Fruit fly (Drosophila melanogaster) whole organism, pupa: Measurements from ENCODE around the gene Cyp12c1.

Experiments used
- CG10348 ChIP-seq: fragments of 200-800 bp; sonication (Bioruptor generic); IDR thresholded peaks from 2 replicates; pipeline ENCODE4 v1.3.6; 2022; ENCODE audit warnings: missing biosample characterization, missing genetic modification characterization
- CG12605 ChIP-seq: fragments of 200-800 bp; sonication (Bioruptor generic); IDR thresholded peaks from 2 replicates; pipeline ENCODE4 v1.3.6; 2022; ENCODE audit warnings: missing biosample characterization, missing genetic modification characterization
- CG13204 ChIP-seq: fragments of 200-800 bp; sonication (Bioruptor generic); optimal IDR thresholded peaks from 2 replicates; lab custom pipeline; 2018; ENCODE audit warnings: missing biosample characterization, mild to moderate bottlenecking, missing genetic modification characterization, moderate library complexity
- CG14655 ChIP-seq: fragments of 200-800 bp; sonication (Bioruptor generic); optimal IDR thresholded peaks from 3 replicates; lab custom pipeline; 2017; ENCODE audit warnings: mild to moderate bottlenecking, missing biosample characterization, missing genetic modification reagents, missing genetic modification characterization
- CG15710 ChIP-seq: fragments of 200-800 bp; sonication (Bioruptor generic); optimal IDR thresholded peaks from 2 replicates; lab custom pipeline; 2018; ENCODE audit warnings: missing biosample characterization, mild to moderate bottlenecking, missing genetic modification characterization, moderate library complexity
- CG17806 ChIP-seq: fragments of 200-800 bp; sonication (Bioruptor generic); optimal IDR thresholded peaks from 2 replicates; lab custom pipeline; 2018; ENCODE audit warnings: missing biosample characterization, mild to moderate bottlenecking, missing genetic modification characterization, moderate library complexity
- CG32121 ChIP-seq: fragments of 200-800 bp; sonication (Bioruptor generic); IDR thresholded peaks from 2 replicates; pipeline ENCODE4 v1.3.6; 2022; ENCODE audit warnings: missing biosample characterization, missing genetic modification characterization
- CG34367 ChIP-seq: fragments of 200-800 bp; sonication (Bioruptor generic); optimal IDR thresholded peaks from 2 replicates; lab custom pipeline; 2018; ENCODE audit warnings: missing biosample characterization, mild to moderate bottlenecking, missing genetic modification characterization
- CG4496 ChIP-seq: fragments of 200-800 bp; sonication (Bioruptor generic); IDR thresholded peaks from 3 replicates; pipeline ENCODE4 v1.3.6; 2022; ENCODE audit warnings: missing biosample characterization, missing genetic modification characterization
- CG8159 ChIP-seq: fragments of 200-800 bp; sonication (Bioruptor generic); optimal IDR thresholded peaks from 3 replicates; lab custom pipeline; 2018; ENCODE audit warnings: missing biosample characterization, mild to moderate bottlenecking, missing genetic modification characterization, moderate library complexity
- CG8301 ChIP-seq: fragments of 200-800 bp; sonication (Bioruptor generic); optimal IDR thresholded peaks from 2 replicates; lab custom pipeline; 2018; ENCODE audit warnings: missing biosample characterization, mild to moderate bottlenecking, missing genetic modification characterization
- CG9948 ChIP-seq: fragments of 200-800 bp; sonication (Bioruptor generic); optimal IDR thresholded peaks from 2 replicates; lab custom pipeline; 2018; ENCODE audit warnings: missing biosample characterization, mild to moderate bottlenecking, missing genetic modification characterization, moderate library complexity
- D1 ChIP-seq: fragments of 200-800 bp; sonication (Bioruptor generic); optimal IDR thresholded peaks from 2 replicates; lab custom pipeline; 2018; ENCODE audit warnings: missing biosample characterization, mild to moderate bottlenecking, missing genetic modification characterization, moderate library complexity
- EcR ChIP-seq: fragments of 200-800 bp; sonication (Bioruptor generic); optimal IDR thresholded peaks from 3 replicates; lab custom pipeline; 2019; ENCODE audit warnings: missing biosample characterization, missing genetic modification characterization, mild to moderate bottlenecking, moderate library complexity, missing genetic modification reagents
- Ets98B ChIP-seq: fragments of 200-800 bp; sonication (Bioruptor generic); IDR thresholded peaks from 2 replicates; pipeline ENCODE4 v1.3.6; 2022; ENCODE audit warnings: missing biosample characterization, missing genetic modification characterization
- Pif1A ChIP-seq: fragments of 200-800 bp; sonication (Bioruptor generic); optimal IDR thresholded peaks from 3 replicates; lab custom pipeline; 2016; ENCODE audit warnings: missing biosample characterization, missing genetic modification characterization
- Pif1B ChIP-seq: fragments of 200-800 bp; sonication (Bioruptor generic); optimal IDR thresholded peaks from 3 replicates; lab custom pipeline; 2016; ENCODE audit warnings: missing biosample characterization, missing genetic modification characterization
- Snoo ChIP-seq: fragments of 200-800 bp; sonication (Bioruptor generic); optimal IDR thresholded peaks from 3 replicates; lab custom pipeline; 2017; ENCODE audit warnings: missing biosample characterization, mild to moderate bottlenecking, missing genetic modification characterization, inconsistent platforms
- fd96Ca ChIP-seq: fragments of 200-800 bp; sonication (Bioruptor generic); IDR thresholded peaks from 3 replicates; pipeline ENCODE4 v1.3.6; 2022; ENCODE audit warnings: missing biosample characterization, missing genetic modification characterization
- gl ChIP-seq: fragments of 200-800 bp; sonication (Bioruptor generic); optimal IDR thresholded peaks from 2 replicates; lab custom pipeline; 2018; ENCODE audit warnings: missing biosample characterization, mild to moderate bottlenecking, missing genetic modification characterization
- rn ChIP-seq: fragments of 200-800 bp; sonication (Bioruptor generic); IDR thresholded peaks from 2 replicates; pipeline ENCODE4 v1.3.6; 2022; ENCODE audit warnings: missing biosample characterization, missing genetic modification characterization

Cyp12c1 gene

DNA sequence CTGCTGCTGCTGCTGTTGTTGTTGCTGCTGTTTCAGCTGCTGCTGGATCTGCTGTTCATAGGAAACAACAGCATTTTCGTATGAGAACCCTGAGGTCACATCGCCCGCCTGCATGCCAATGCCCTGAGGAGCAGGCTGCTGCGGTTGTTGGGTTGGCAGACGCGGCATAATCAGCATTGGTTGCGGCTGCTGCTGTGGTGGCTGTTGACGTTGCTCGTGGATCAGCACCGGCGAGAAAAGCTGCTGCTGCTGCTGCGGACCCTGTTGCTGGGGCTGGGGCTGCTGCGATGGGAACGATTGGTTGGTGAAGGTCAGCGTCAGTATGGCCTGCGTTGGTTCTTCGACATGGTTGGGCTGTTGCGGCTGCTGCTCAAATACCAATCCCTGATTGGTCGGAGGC lies 16.2 kb downstream of the Cyp12c1 start:
- TF ChIP-seq Pif1A (GFP tag; lab: Kevin White, UChicago): no peak
- TF ChIP-seq CG8159 (tag; lab: Kevin White, UChicago): no peak
- TF ChIP-seq Ets98B (GFP tag; lab: Robert Waterston, UW): no peak

dm6 chr3L:18667115-18667514 lies 19.0 kb downstream of the Cyp12c1 start, which contains the start of gene CG42495:
Gene CG42495 (plus strand): TSS chr3L:18667361.
- TF ChIP-seq CG12605 (GFP tag; lab: Robert Waterston, UW) (no peak), D1 (tag; lab: Kevin White, UChicago) (peak; percentile 47), rn (GFP tag; lab: Robert Waterston, UW) (no peak)

DNA sequence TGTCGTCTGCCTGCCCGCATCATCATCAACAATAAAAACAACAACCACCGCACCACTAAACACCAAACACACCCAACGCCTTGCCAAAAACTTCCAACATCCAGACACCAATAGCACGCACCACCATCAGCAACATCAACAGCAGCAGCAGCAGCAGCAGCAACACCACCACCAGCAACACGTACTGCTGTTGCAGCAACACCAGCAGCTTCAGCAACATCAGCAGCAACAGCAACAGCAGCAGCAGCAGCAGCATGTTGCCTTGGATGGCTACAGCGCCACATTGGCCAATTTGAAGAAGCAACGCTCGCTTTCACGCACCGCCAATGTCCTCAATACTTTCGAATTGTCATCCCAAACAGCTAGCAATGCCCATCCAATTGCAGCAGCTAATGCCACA lies 20.5 kb downstream of the Cyp12c1 start:
- TF ChIP-seq Snoo (tag; lab: Kevin White, UChicago) (no peak), CG34367 (tag; lab: Kevin White, UChicago) (no peak), rn (GFP tag; lab: Robert Waterston, UW) (no peak), gl (tag; lab: Kevin White, UChicago) (no peak), CG15710 (tag; lab: Kevin White, UChicago) (no peak), Ets98B (GFP tag; lab: Robert Waterston, UW) (no peak)

DNA sequence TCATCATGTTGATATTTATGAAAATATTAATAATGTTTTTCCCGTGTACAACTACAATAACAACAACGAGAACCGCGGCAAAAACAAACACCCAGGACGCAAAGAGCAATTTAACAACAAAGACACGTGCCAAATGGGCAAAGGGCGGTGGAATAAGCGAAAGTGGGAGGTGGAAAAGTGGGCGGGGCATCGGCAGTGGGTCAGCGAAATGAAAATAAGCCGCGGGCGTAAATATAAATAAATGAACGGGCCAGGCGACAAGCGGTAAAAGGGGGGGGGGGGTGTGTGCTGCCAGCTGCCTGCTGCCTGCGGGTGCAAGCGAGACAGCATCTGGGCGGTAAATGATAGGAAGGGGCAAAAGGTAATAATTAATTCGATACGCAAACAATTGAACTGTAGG lies 32.4 kb downstream of the Cyp12c1 start:
- TF ChIP-seq CG17806 (tag; lab: Kevin White, UChicago): no peak
- TF ChIP-seq CG12605 (GFP tag; lab: Robert Waterston, UW): no peak
- TF ChIP-seq Snoo (tag; lab: Kevin White, UChicago): no peak
- no peak for TF ChIP-seq CG34367 (tag; lab: Kevin White, UChicago)
- TF ChIP-seq D1 (tag; lab: Kevin White, UChicago): no peak
- TF ChIP-seq, all 21 proteins: peak for 0

DNA sequence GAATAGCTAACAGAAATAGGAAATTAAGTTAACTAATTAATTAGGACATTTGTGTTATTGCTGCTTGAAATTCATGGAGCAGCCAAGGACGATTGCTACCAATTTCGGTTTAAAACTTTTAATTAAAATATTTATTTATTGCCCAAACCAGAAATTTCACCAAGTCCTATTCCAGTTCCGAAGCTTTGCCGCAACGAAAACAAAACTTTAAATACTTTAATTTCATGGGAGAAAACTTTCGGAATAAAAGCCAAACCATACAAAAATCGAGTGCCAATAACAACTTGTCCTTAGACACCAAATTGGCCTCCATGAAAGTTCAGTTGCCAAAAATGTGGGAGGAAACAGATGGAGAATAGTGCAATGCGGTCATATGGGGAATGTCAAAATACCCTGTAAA lies 42.9 kb downstream of the Cyp12c1 start:
- no peak for TF ChIP-seq rn (GFP tag; lab: Robert Waterston, UW)
- no peak for TF ChIP-seq Pif1A (GFP tag; lab: Kevin White, UChicago)

- TF ChIP-seq CG17806 (tag; lab: Kevin White, UChicago): peak; percentile 83
- TF ChIP-seq gl (tag; lab: Kevin White, UChicago): peak; percentile 61
- peak; percentile 99 for TF ChIP-seq Ets98B (GFP tag; lab: Robert Waterston, UW)
- TF ChIP-seq CG32121 (GFP tag; lab: Robert Waterston, UW): peak; percentile 99
- TF ChIP-seq fd96Ca (GFP tag; lab: Robert Waterston, UW): peak; percentile 96
- TF ChIP-seq CG13204: peak; percentile 45
- peak; percentile 86 for TF ChIP-seq CG8159 (tag; lab: Kevin White, UChicago)
- peak; percentile 90 for TF ChIP-seq CG9948 (tag; lab: Kevin White, UChicago)
- TF ChIP-seq CG8301: peak; percentile 96
- peak; percentile 82 for TF ChIP-seq Pif1B (GFP tag; lab: Kevin White, UChicago)
- peak; percentile 84 for TF ChIP-seq Pif1A (GFP tag; lab: Kevin White, UChicago)
- TF ChIP-seq CG34367 (tag; lab: Kevin White, UChicago): peak; percentile 87
- TF ChIP-seq EcR: no peak
- TF ChIP-seq D1 (tag; lab: Kevin White, UChicago): peak; percentile 15
- peak; percentile 81 for TF ChIP-seq CG15710 (tag; lab: Kevin White, UChicago)
- TF ChIP-seq CG4496: peak; percentile 99
- TF ChIP-seq CG10348: peak; percentile 94
- TF ChIP-seq Snoo (tag; lab: Kevin White, UChicago): peak; percentile 87
- TF ChIP-seq rn (GFP tag; lab: Robert Waterston, UW): peak; percentile 99
- peak; percentile 98 for TF ChIP-seq CG12605 (GFP tag; lab: Robert Waterston, UW)
- TF ChIP-seq CG14655 (GFP tag; lab: Kevin White, UChicago): peak; percentile 96
Measured at dm6 chr3L:18640584-18641527, 45.3 kb downstream of the Cyp12c1 start.

dm6 chr3L:18638487-18638886 lies 47.6 kb downstream of the Cyp12c1 start:
- peak; percentile 45 for TF ChIP-seq CG8301
- peak; percentile 1 for TF ChIP-seq CG8159 (tag; lab: Kevin White, UChicago)
- TF ChIP-seq CG14655 (GFP tag; lab: Kevin White, UChicago): peak; percentile 53
- TF ChIP-seq Pif1A (GFP tag; lab: Kevin White, UChicago): peak; percentile 13
- TF ChIP-seq CG15710 (tag; lab: Kevin White, UChicago): no peak
- no peak for TF ChIP-seq Snoo (tag; lab: Kevin White, UChicago)
